Worm (Caenorhabditis elegans): Measurements from ENCODE around the gene del-8.

The del-8 gene

DNA sequence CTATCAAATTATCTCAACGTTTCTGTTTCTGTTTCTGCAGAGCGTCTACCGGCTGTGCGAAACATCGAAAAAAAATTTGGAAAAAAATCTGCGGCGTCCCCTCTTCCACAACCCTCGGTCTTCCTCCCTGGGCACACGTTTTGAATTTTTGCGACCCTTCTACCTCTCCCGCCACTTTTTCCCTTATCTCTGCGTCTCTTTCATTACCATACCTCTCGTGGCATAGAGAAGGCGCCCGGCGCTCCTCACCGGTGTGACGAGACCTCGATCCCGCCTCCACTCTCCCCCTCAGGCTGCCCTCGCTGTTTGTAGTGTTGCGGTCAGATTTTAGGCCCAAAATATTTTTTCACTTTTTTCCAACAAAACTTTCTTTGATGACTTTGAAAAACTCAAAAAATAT lies 36.8 kb upstream of the del-8 start (continued):
- TF ChIP-seq F10B5.3 (tag; optimal IDR thresholded peaks at IDR 0.05) (no peak), aha-1 (tag) (peak; percentile 95), hlh-30 (tag; optimal IDR thresholded peaks at IDR 0.05; ENCODE audit: insufficient read depth) (peak; percentile 81), snpc-1.2 (GFP tag; IDR thresholded peaks at IDR 0.05) (no peak), nhr-102 (tag; optimal IDR thresholded peaks at IDR 0.05) (no peak), dve-1 (tag; optimal IDR thresholded peaks at IDR 0.05; ENCODE audit: insufficient read depth) (peak; percentile 44), cey-2 (tag; optimal IDR thresholded peaks at IDR 0.05; ENCODE audit: borderline replicate concordance, insufficient read depth) (no peak), lin-13 (GFP tag; optimal IDR thresholded peaks at IDR 0.05) (no peak), lin-29 (GFP tag; IDR thresholded peaks at IDR 0.05) (no peak), nhr-77 (tag; optimal IDR thresholded peaks at IDR 0.05) (no peak), nhr-28 (tag; optimal IDR thresholded peaks at IDR 0.05) (peak; percentile 69), set-16 (GFP tag; IDR thresholded peaks at IDR 0.05) (peak; percentile 79), ceh-44 (GFP tag; IDR thresholded peaks at IDR 0.05) (no peak), lin-39 (tag; optimal IDR thresholded peaks at IDR 0.05) (no peak), ceh-82 (tag; optimal IDR thresholded peaks at IDR 0.05) (no peak), mdl-1 (tag; optimal IDR thresholded peaks at IDR 0.05) (peak; percentile 4 to 40), nhr-6 (tag; optimal IDR thresholded peaks at IDR 0.05) (no peak), zip-11 (GFP tag; IDR thresholded peaks at IDR 0.05) (no peak), tag-97 (GFP tag; IDR thresholded peaks at IDR 0.05) (no peak)

- TF ChIP-seq dpl-1 (GFP tag; optimal IDR thresholded peaks at IDR 0.05), result peak; percentile 10
- TF ChIP-seq aha-1 (tag), result peak; percentile 94
- peak; percentile 6 for TF ChIP-seq nhr-10 (tag; optimal IDR thresholded peaks at IDR 0.05)
- TF ChIP-seq ceh-44 (GFP tag; IDR thresholded peaks at IDR 0.05), result no peak
- TF ChIP-seq dmd-6 (GFP tag; IDR thresholded peaks at IDR 0.05), result peak; percentile 89
- TF ChIP-seq mdl-1 (tag; optimal IDR thresholded peaks at IDR 0.05), result peak in 1 of 2 experiments; percentile 83
- TF ChIP-seq unc-62 (GFP tag; optimal IDR thresholded peaks at IDR 0.05 in 1 of 2), result peak in 1 of 2 experiments; percentile 88
- no peak for TF ChIP-seq unc-62 (tag; optimal IDR thresholded peaks at IDR 0.05)
- TF ChIP-seq zfp-3 (GFP tag; conservative IDR thresholded peaks at IDR 0.05), result no peak
- TF ChIP-seq nhr-77 (tag; optimal IDR thresholded peaks at IDR 0.05), result peak; percentile 83
- peak; percentile 79 for TF ChIP-seq pqm-1 (tag; optimal IDR thresholded peaks at IDR 0.05)
- peak; percentile 37 for TF ChIP-seq mes-2 (tag; optimal IDR thresholded peaks at IDR 0.05; ENCODE audit: poor library complexity, severe bottlenecking)
- no peak for TF ChIP-seq unc-130 (GFP tag; optimal IDR thresholded peaks at IDR 0.05)
- no peak for TF ChIP-seq ceh-82 (tag; optimal IDR thresholded peaks at IDR 0.05)
- TF ChIP-seq saeg-2 (GFP tag; IDR thresholded peaks at IDR 0.05), result no peak
- peak; percentile 80 for TF ChIP-seq mxl-3 (GFP tag; optimal IDR thresholded peaks at IDR 0.05)
- peak; percentile 98 for TF ChIP-seq nhr-28 (tag; optimal IDR thresholded peaks at IDR 0.05)
- TF ChIP-seq lsy-2 (tag; optimal IDR thresholded peaks at IDR 0.05), result peak in 1 of 2 experiments; percentile 55
- no peak for TF ChIP-seq daf-16 (GFP tag; optimal IDR thresholded peaks at IDR 0.05)
- peak; percentile 80 for TF ChIP-seq daf-16 (tag; optimal IDR thresholded peaks at IDR 0.05)
- peak; percentile 86 for TF ChIP-seq nhr-25 (tag; optimal IDR thresholded peaks at IDR 0.05; ENCODE audit: borderline replicate concordance, insufficient read depth)
- TF ChIP-seq dmd-8 (GFP tag; IDR thresholded peaks at IDR 0.05), result no peak
- TF ChIP-seq mep-1 (tag; optimal IDR thresholded peaks at IDR 0.05), result peak; percentile 64
- peak; percentile 80 for TF ChIP-seq hlh-11 (tag; optimal IDR thresholded peaks at IDR 0.05)
- no peak for TF ChIP-seq php-3 (GFP tag; IDR thresholded peaks at IDR 0.05)
- TF ChIP-seq hlh-30 (tag; optimal IDR thresholded peaks at IDR 0.05; ENCODE audit: insufficient read depth), result peak; percentile 81
- peak; percentile 76 for TF ChIP-seq dve-1 (tag; optimal IDR thresholded peaks at IDR 0.05; ENCODE audit: insufficient read depth)
Observed at ce11 chrX:9553095-9553494, 36.1 kb upstream of the del-8 start.

ce11 chrX:9555238-9555637 lies 34.0 kb upstream of the del-8 start:
- no peak for TF ChIP-seq unc-130 (GFP tag; optimal IDR thresholded peaks at IDR 0.05)
- TF ChIP-seq ceh-82 (tag; optimal IDR thresholded peaks at IDR 0.05), result no peak
- TF ChIP-seq unc-62 (GFP tag; optimal IDR thresholded peaks at IDR 0.05 in 1 of 2), result peak in 1 of 2 experiments; percentile 56
- TF ChIP-seq unc-62 (tag; optimal IDR thresholded peaks at IDR 0.05), result no peak
- TF ChIP-seq arid-1 (GFP tag; conservative IDR thresholded peaks at IDR 0.05), result no peak
- TF ChIP-seq spr-3 (GFP tag; optimal IDR thresholded peaks at IDR 0.05), result no peak
- no peak for TF ChIP-seq lsy-2 (tag; optimal IDR thresholded peaks at IDR 0.05)
- no peak for TF ChIP-seq ces-1 (GFP tag; optimal IDR thresholded peaks at IDR 0.05)
- no peak for TF ChIP-seq D1046.2 (GFP tag; IDR thresholded peaks at IDR 0.05)

Data from whole organism, L4 larva.